Worm (Caenorhabditis elegans) whole organism, L4 larva: ENCODE results near the gene ifas-1.

Experiments used
- R02D3.7 ChIP-seq: fragments of 150-350 bp; sonication (generic microtip); optimal IDR thresholded peaks from 3 replicates; lab custom pipeline; 2014; ENCODE audit warnings: missing biosample characterization, missing genetic modification characterization
- ZK546.5 ChIP-seq, 2 experiments: sonication (generic microtip); optimal IDR thresholded peaks; 2 replicates each; lab custom pipeline; 2017; ENCODE audit warnings: missing biosample characterization in 2 of 2, missing genetic modification characterization in 2 of 2
- attf-4 ChIP-seq: sonication (generic microtip); optimal IDR thresholded peaks from 3 replicates; lab custom pipeline; 2017; ENCODE audit warnings: missing biosample characterization, missing genetic modification characterization
- fos-1 ChIP-seq: fragments of 150-350 bp; optimal IDR thresholded peaks from 2 replicates; lab custom pipeline; 2014; ENCODE audit warnings: missing biosample characterization, missing genetic modification characterization
- lin-15B ChIP-seq: fragments of 150-350 bp; sonication (generic microtip); optimal IDR thresholded peaks from 3 replicates; lab custom pipeline; 2014; ENCODE audit warnings: missing biosample characterization, missing genetic modification characterization
- lin-39 ChIP-seq: fragments of 150-350 bp; optimal IDR thresholded peaks from 2 replicates; lab custom pipeline; 2014; ENCODE audit warnings: missing biosample characterization, missing genetic modification reagents, missing genetic modification characterization
- lsy-2 ChIP-seq, 2 experiments: fragments of 150-350 bp in 1 of 2; sonication (generic microtip) in 1 of 2; optimal IDR thresholded peaks; 2 replicates each; lab custom pipeline; 2014 to 2017; ENCODE audit warnings: missing biosample characterization in 2 of 2, missing genetic modification characterization in 2 of 2
- nhr-102 ChIP-seq: sonication (generic microtip); optimal IDR thresholded peaks from 2 replicates; lab custom pipeline; 2016; ENCODE audit warnings: mild to moderate bottlenecking, missing genetic modification characterization, moderate library complexity, missing compliant biosample characterization
- nhr-76 ChIP-seq: fragments of 150-350 bp; optimal IDR thresholded peaks from 2 replicates; lab custom pipeline; 2014; ENCODE audit warnings: missing biosample characterization, missing genetic modification characterization
- skn-1 ChIP-seq: fragments of 150-350 bp; optimal IDR thresholded peaks from 2 replicates; lab custom pipeline; 2014; ENCODE audit warnings: missing biosample characterization, missing genetic modification characterization
- unc-130 ChIP-seq: sonication (generic microtip); optimal IDR thresholded peaks from 2 replicates; lab custom pipeline; 2016; ENCODE audit warnings: missing genetic modification reagents, missing genetic modification characterization, missing compliant biosample characterization
- zip-2 ChIP-seq: fragments of 150-350 bp; optimal IDR thresholded peaks from 2 replicates; lab custom pipeline; 2014; ENCODE audit warnings: missing biosample characterization, missing genetic modification characterization

ce11 chrII:3659776-3660175 lies 28.7 kb downstream of the ifas-1 start, which contains the start of gene F19B10.4:
- TF ChIP-seq skn-1 (tag; lab: Kevin White, UChicago) (no peak), lsy-2 (tag; optimal IDR thresholded peaks at IDR 0.05; lab: Kevin White, UChicago) (no peak), R02D3.7 (tag; lab: Kevin White, UChicago) (no peak), nhr-102 (no peak), fos-1 (tag; lab: Kevin White, UChicago) (no peak), ZK546.5 (tag; optimal IDR thresholded peaks at IDR 0.05; lab: Kevin White, UChicago) (no peak), unc-130 (GFP tag; lab: Kevin White, UChicago) (no peak), attf-4 (no peak), zip-2 (tag; lab: Kevin White, UChicago) (no peak), lin-39 (tag; lab: Kevin White, UChicago) (no peak), lin-15B (tag; lab: Kevin White, UChicago) (no peak), nhr-76 (tag; lab: Kevin White, UChicago) (no peak)
